Fruit fly (Drosophila melanogaster) whole organism, embryonic: ENCODE results near the gene Desat1.

Experiments
- Adf1 ChIP-seq: fragments of 200-800 bp; sonication (Bioruptor generic); IDR thresholded peaks from 2 replicates; pipeline ENCODE4 v1.3.6; 2022; ENCODE audit warnings: missing biosample characterization, missing genetic modification characterization
- Atf3 ChIP-seq: fragments of 200-800 bp; sonication (Bioruptor generic); optimal IDR thresholded peaks from 3 replicates; lab custom pipeline; 2016; ENCODE audit warnings: missing biosample characterization, missing genetic modification characterization
- BEAF-32 ChIP-seq: fragments of 200-800 bp; sonication (Bioruptor generic); optimal IDR thresholded peaks from 3 replicates; lab custom pipeline; 2017; ENCODE audit warnings: missing biosample characterization, missing genetic modification characterization, mild to moderate bottlenecking, moderate library complexity, missing genetic modification reagents
- CG10543 ChIP-seq: fragments of 200-800 bp; sonication (Bioruptor generic); optimal IDR thresholded peaks from 3 replicates; lab custom pipeline; 2017; ENCODE audit warnings: missing biosample characterization, mild to moderate bottlenecking, missing genetic modification characterization, moderate library complexity
- CG11085 ChIP-seq: fragments of 200-800 bp; sonication (Bioruptor generic); IDR thresholded peaks from 2 replicates; pipeline ENCODE4 v1.3.6; 2022; ENCODE audit warnings: missing biosample characterization, missing genetic modification characterization
- CG11093 ChIP-seq: fragments of 200-800 bp; sonication (Bioruptor generic); IDR thresholded peaks from 3 replicates; pipeline ENCODE4 v1.3.6; 2022; ENCODE audit warnings: missing biosample characterization, missing genetic modification characterization
- CG12659 ChIP-seq: fragments of 200-800 bp; sonication (Bioruptor generic); optimal IDR thresholded peaks from 3 replicates; lab custom pipeline; 2017; ENCODE audit warnings: mild to moderate bottlenecking, missing biosample characterization, missing genetic modification reagents, missing genetic modification characterization
- CG13775 ChIP-seq: fragments of 200-800 bp; sonication (Bioruptor generic); optimal IDR thresholded peaks from 3 replicates; lab custom pipeline; 2017; ENCODE audit warnings: missing biosample characterization, mild to moderate bottlenecking, missing genetic modification characterization
- CG14050 ChIP-seq: fragments of 200-800 bp; sonication (Bioruptor generic); IDR thresholded peaks from 3 replicates; pipeline ENCODE4 v1.3.6; 2022; ENCODE audit warnings: missing biosample characterization, missing genetic modification characterization
- CG14667 ChIP-seq: fragments of 200-800 bp; sonication (Bioruptor generic); IDR thresholded peaks from 2 replicates; pipeline ENCODE4 v1.3.6; 2022; ENCODE audit warnings: missing biosample characterization, missing genetic modification characterization
- CG15601 ChIP-seq: fragments of 200-800 bp; sonication (Bioruptor generic); optimal IDR thresholded peaks from 3 replicates; lab custom pipeline; 2019; ENCODE audit warnings: missing biosample characterization, mild to moderate bottlenecking, missing genetic modification characterization, moderate library complexity
- CG1603 ChIP-seq: fragments of 200-800 bp; sonication (Bioruptor generic); optimal IDR thresholded peaks from 2 replicates; lab custom pipeline; 2019; ENCODE audit warnings: missing biosample characterization, mild to moderate bottlenecking, missing genetic modification characterization, moderate library complexity
- CG1647 ChIP-seq: fragments of 200-800 bp; sonication (Bioruptor generic); optimal IDR thresholded peaks from 3 replicates; lab custom pipeline; 2016; ENCODE audit warnings: missing biosample characterization, missing genetic modification characterization
- CG16815 ChIP-seq: fragments of 200-800 bp; sonication (Bioruptor generic); optimal IDR thresholded peaks from 3 replicates; lab custom pipeline; 2017; ENCODE audit warnings: missing biosample characterization, mild to moderate bottlenecking, missing genetic modification characterization
- CG17912 ChIP-seq: fragments of 200-800 bp; sonication (Bioruptor generic); optimal IDR thresholded peaks from 2 replicates; lab custom pipeline; 2018; ENCODE audit warnings: missing biosample characterization, mild to moderate bottlenecking, missing genetic modification characterization
- CG2116 ChIP-seq: fragments of 200-800 bp; sonication (Bioruptor generic); optimal IDR thresholded peaks from 3 replicates; lab custom pipeline; 2018; ENCODE audit warnings: missing biosample characterization, mild to moderate bottlenecking, missing genetic modification characterization
- CG32532 ChIP-seq: fragments of 200-800 bp; sonication (Bioruptor generic); IDR thresholded peaks from 2 replicates; pipeline ENCODE4 v1.3.6; 2022; ENCODE audit warnings: missing biosample characterization, missing genetic modification characterization
- CG3847 ChIP-seq: fragments of 200-800 bp; sonication (Bioruptor generic); IDR thresholded peaks from 2 replicates; pipeline ENCODE4 v1.3.6; 2022; ENCODE audit warnings: missing biosample characterization, missing genetic modification characterization
- CG4328 ChIP-seq: fragments of 200-800 bp; sonication (Bioruptor generic); optimal IDR thresholded peaks from 3 replicates; lab custom pipeline; 2017; ENCODE audit warnings: missing biosample characterization, missing genetic modification reagents, missing genetic modification characterization
- CG4404 ChIP-seq: fragments of 200-800 bp; sonication (Bioruptor generic); IDR thresholded peaks from 2 replicates; pipeline ENCODE4 v1.3.6; 2022; ENCODE audit warnings: missing biosample characterization, missing genetic modification characterization
- CG5245 ChIP-seq: fragments of 200-800 bp; sonication (Bioruptor generic); optimal IDR thresholded peaks from 3 replicates; lab custom pipeline; 2016; ENCODE audit warnings: missing biosample characterization, missing genetic modification characterization
- CG6689 ChIP-seq: fragments of 200-800 bp; sonication (Bioruptor generic); IDR thresholded peaks from 2 replicates; pipeline ENCODE4 v1.3.6; 2022; ENCODE audit warnings: missing biosample characterization, missing genetic modification characterization
- CG8290 ChIP-seq, 3 experiments: fragments of 200-800 bp; sonication (Bioruptor generic); optimal IDR thresholded peaks; 2 replicates each; lab custom pipeline; 2016 to 2019; ENCODE audit warnings: missing biosample characterization in 3 of 3, missing genetic modification characterization in 3 of 3, mild to moderate bottlenecking in 2 of 3, moderate library complexity in 1 of 3
- CG9609 ChIP-seq: fragments of 200-800 bp; sonication (Bioruptor generic); optimal IDR thresholded peaks from 3 replicates; lab custom pipeline; 2016; ENCODE audit warnings: missing biosample characterization, missing genetic modification characterization
- CG9932 ChIP-seq: fragments of 200-800 bp; sonication (Bioruptor generic); IDR thresholded peaks from 2 replicates; pipeline ENCODE4 v1.3.6; 2022; ENCODE audit warnings: missing biosample characterization, missing genetic modification characterization
- CTCF ChIP-seq: fragments of 200-800 bp; sonication (Bioruptor generic); optimal IDR thresholded peaks from 2 replicates; lab custom pipeline; 2017; ENCODE audit warnings: missing biosample characterization, mild to moderate bottlenecking, missing genetic modification characterization, moderate library complexity
- Camta ChIP-seq: fragments of 200-800 bp; sonication (Bioruptor generic); optimal IDR thresholded peaks from 2 replicates; lab custom pipeline; 2016; ENCODE audit warnings: missing biosample characterization, missing genetic modification characterization
- CoRest ChIP-seq: fragments of 200-800 bp; sonication (Bioruptor generic); optimal IDR thresholded peaks from 3 replicates; lab custom pipeline; 2018; ENCODE audit warnings: missing biosample characterization, mild to moderate bottlenecking, missing genetic modification characterization, moderate library complexity
- Doc2 ChIP-seq: fragments of 200-800 bp; sonication (Bioruptor generic); IDR thresholded peaks from 2 replicates; pipeline ENCODE4 v1.3.6; 2022; ENCODE audit warnings: missing biosample characterization, missing genetic modification characterization
- Dp ChIP-seq: fragments of 200-800 bp; sonication (Bioruptor generic); optimal IDR thresholded peaks from 2 replicates; lab custom pipeline; 2018; ENCODE audit warnings: missing biosample characterization, mild to moderate bottlenecking, missing genetic modification characterization, moderate library complexity
- Fer1 ChIP-seq: fragments of 200-800 bp; sonication (Bioruptor generic); optimal IDR thresholded peaks from 2 replicates; lab custom pipeline; 2017; ENCODE audit warnings: missing biosample characterization, mild to moderate bottlenecking, missing genetic modification characterization
- HmgZ ChIP-seq: fragments of 200-800 bp; sonication (Bioruptor generic); optimal IDR thresholded peaks from 2 replicates; lab custom pipeline; 2018; ENCODE audit warnings: missing biosample characterization, mild to moderate bottlenecking, missing genetic modification characterization
- Hr51 ChIP-seq, 2 experiments: fragments of 200-800 bp; sonication (Bioruptor generic); optimal IDR thresholded peaks; 2 replicates in 1 of 2; 3 replicates in 1 of 2; lab custom pipeline; 2016 to 2018; ENCODE audit warnings: missing biosample characterization in 2 of 2, missing genetic modification characterization in 2 of 2, mild to moderate bottlenecking in 1 of 2, moderate library complexity in 1 of 2
- Hsf ChIP-seq: fragments of 200-800 bp; sonication (Bioruptor generic); optimal IDR thresholded peaks from 3 replicates; lab custom pipeline; 2016; ENCODE audit warnings: missing biosample characterization, missing genetic modification characterization
- MESR4 ChIP-seq: fragments of 200-800 bp; sonication (Bioruptor generic); optimal IDR thresholded peaks from 2 replicates; lab custom pipeline; 2018; ENCODE audit warnings: missing biosample characterization, mild to moderate bottlenecking, missing genetic modification characterization, moderate library complexity
- Mrtf ChIP-seq: fragments of 200-800 bp; sonication (Bioruptor generic); IDR thresholded peaks from 3 replicates; pipeline ENCODE4 v1.3.6; 2022; ENCODE audit warnings: missing biosample characterization, missing genetic modification characterization
- PHDP ChIP-seq: fragments of 200-800 bp; sonication (Bioruptor generic); optimal IDR thresholded peaks from 3 replicates; lab custom pipeline; 2018; ENCODE audit warnings: missing biosample characterization, mild to moderate bottlenecking, missing genetic modification characterization, moderate library complexity
- Xbp1 ChIP-seq: fragments of 200-800 bp; sonication (Bioruptor generic); optimal IDR thresholded peaks from 3 replicates; lab custom pipeline; 2016; ENCODE audit warnings: missing biosample characterization, mild to moderate bottlenecking, missing genetic modification characterization
- croc ChIP-seq: fragments of 200-800 bp; sonication (Bioruptor generic); conservative IDR thresholded peaks from 3 replicates; pipeline ENCODE4 v1.3.6; 2022; ENCODE audit warnings: missing biosample characterization, missing genetic modification characterization
- crol ChIP-seq: fragments of 200-800 bp; sonication (Bioruptor generic); IDR thresholded peaks from 2 replicates; pipeline ENCODE4 v1.3.6; 2022; ENCODE audit warnings: missing biosample characterization, missing genetic modification characterization
- danr ChIP-seq: fragments of 200-800 bp; sonication (Bioruptor generic); IDR thresholded peaks from 2 replicates; pipeline ENCODE4 v1.3.6; 2022; ENCODE audit warnings: missing biosample characterization, missing genetic modification characterization
- dpn ChIP-seq, 2 experiments: fragments of 200-800 bp; sonication (Bioruptor generic); optimal IDR thresholded peaks; 3 replicates each; lab custom pipeline; 2016; ENCODE audit warnings: missing biosample characterization in 2 of 2, missing genetic modification characterization in 2 of 2
- grau ChIP-seq: fragments of 200-800 bp; optimal IDR thresholded peaks from 3 replicates; lab custom pipeline; 2019; ENCODE audit warnings: missing biosample characterization, mild to moderate bottlenecking, missing genetic modification characterization, moderate library complexity
- h ChIP-seq: fragments of >200 bp; optimal IDR thresholded peaks from 2 replicates; lab custom pipeline; 2017
- knrl ChIP-seq: fragments of 200-800 bp; sonication (Bioruptor generic); IDR thresholded peaks from 3 replicates; pipeline ENCODE4 v1.3.6; 2022; ENCODE audit warnings: missing biosample characterization, missing genetic modification characterization; ENCODE audit not compliant: partially characterized antibody
- maf-S ChIP-seq: fragments of 200-800 bp; sonication (Bioruptor generic); optimal IDR thresholded peaks from 2 replicates; lab custom pipeline; 2016; ENCODE audit warnings: missing biosample characterization, missing genetic modification characterization
- p53 ChIP-seq: fragments of 200-800 bp; sonication (Bioruptor generic); optimal IDR thresholded peaks from 2 replicates; lab custom pipeline; 2016; ENCODE audit warnings: missing biosample characterization, missing genetic modification characterization
- row ChIP-seq: fragments of 200-800 bp; sonication (Bioruptor generic); IDR thresholded peaks from 3 replicates; pipeline ENCODE4 v1.3.6; 2022; ENCODE audit warnings: missing biosample characterization, missing genetic modification characterization
- seq ChIP-seq: fragments of 200-800 bp; sonication (Bioruptor generic); IDR thresholded peaks from 2 replicates; pipeline ENCODE4 v1.3.6; 2022; ENCODE audit warnings: missing biosample characterization, missing genetic modification characterization
- sna ChIP-seq: fragments of 200-800 bp; sonication (Bioruptor generic); IDR thresholded peaks from 2 replicates; pipeline ENCODE4 v1.3.6; 2022; ENCODE audit warnings: missing biosample characterization, missing genetic modification characterization; ENCODE audit not compliant: partially characterized antibody
- stwl ChIP-seq: fragments of 200-800 bp; sonication (Bioruptor generic); optimal IDR thresholded peaks from 3 replicates; lab custom pipeline; 2018; ENCODE audit warnings: missing biosample characterization, mild to moderate bottlenecking, missing genetic modification characterization, moderate library complexity
- zen ChIP-seq: fragments of 200-800 bp; sonication (Bioruptor generic); optimal IDR thresholded peaks from 3 replicates; lab custom pipeline; 2018; ENCODE audit warnings: missing biosample characterization, mild to moderate bottlenecking, missing genetic modification characterization, moderate library complexity

Gene Desat1

dm6 chr3R:12433764-12434163, 5.6 kb upstream of the Desat1 start, which contains the start of the genes Aos1 and Srlp (continued):
- TF ChIP-seq CG3847 (peak; percentile 55; the same call in 1 of the 2 replicates), Fer1 (GFP tag; lab: Kevin White, UChicago) (peak; percentile 65), Dp (peak; percentile 50), Mrtf (GFP tag; lab: Robert Waterston, UW) (no peak), CG14050 (GFP tag; lab: Robert Waterston, UW) (no peak), BEAF-32 (GFP tag; lab: Kevin White, UChicago) (peak; percentile 61), CG6689 (GFP tag; lab: Robert Waterston, UW) (no peak), CG12659 (peak; percentile 81), grau (peak; percentile 71), HmgZ (peak; percentile 51), Camta (no peak), Atf3 (no peak), CG1647 (peak; percentile 6), CG13775 (GFP tag; lab: Kevin White, UChicago) (peak; percentile 56), Adf1 (GFP tag; lab: Robert Waterston, UW) (no peak), CG9609 (GFP tag; lab: Kevin White, UChicago) (no peak), knrl (GFP tag; lab: Robert Waterston, UW) (0 out of 3 replicates have a peak, but pooled peaks have one; percentile 36), CG15601 (peak; percentile 58), CG5245 (GFP tag; lab: Kevin White, UChicago) (peak; percentile 63), CoRest (peak; percentile 83), CG1603 (tag; lab: Kevin White, UChicago) (peak; percentile 9), sna (no peak), Xbp1 (peak; percentile 69), CG4328 (GFP tag; lab: Kevin White, UChicago) (peak; percentile 12), CG11093 (GFP tag; lab: Robert Waterston, UW) (no peak), zen (tag; lab: Kevin White, UChicago) (peak; percentile 63), p53 (GFP tag; lab: Kevin White, UChicago) (no peak), MESR4 (no peak), CG10543 (peak; percentile 41), seq (GFP tag; lab: Robert Waterston, UW) (no peak), CG32532 (peak; percentile 47; the same call in 1 of the 2 replicates), CG14667 (0 out of 2 replicates have a peak, but pooled peaks have one; percentile 20), maf-S (GFP tag; lab: Kevin White, UChicago) (no peak), stwl (tag; lab: Kevin White, UChicago) (peak; percentile 53), CTCF (peak; percentile 40), CG17912 (GFP tag; lab: Kevin White, UChicago) (peak; percentile 3), CG8290 (GFP tag; optimal IDR thresholded peaks at IDR 0.05; lab: Kevin White, UChicago) (peak; percentile 19), CG8290 (tag; optimal IDR thresholded peaks at IDR 0.05; lab: Kevin White, UChicago) (no peak), PHDP (tag; lab: Kevin White, UChicago) (peak; percentile 61), CG4404 (GFP tag; lab: Robert Waterston, UW) (no peak), dpn (GFP tag; optimal IDR thresholded peaks at IDR 0.05; lab: Kevin White, UChicago) (peak in 1 of 2 experiments; percentile 45), croc (GFP tag; lab: Robert Waterston, UW) (no peak), Hr51 (GFP tag; optimal IDR thresholded peaks at IDR 0.05; lab: Kevin White, UChicago) (no peak), CG9932 (GFP tag; lab: Robert Waterston, UW) (peak; percentile 69), h (lab: Kevin White, UChicago) (no peak), CG11085 (GFP tag; lab: Robert Waterston, UW) (no peak), crol (GFP tag; lab: Robert Waterston, UW) (no peak), danr (GFP tag; lab: Robert Waterston, UW) (no peak), Doc2 (GFP tag; lab: Robert Waterston, UW) (no peak), Hsf (GFP tag; lab: Kevin White, UChicago) (no peak), row (GFP tag; lab: Robert Waterston, UW) (peak; percentile 88), CG16815 (GFP tag; lab: Kevin White, UChicago) (no peak), CG2116 (peak; percentile 59)
